Worm (Caenorhabditis elegans): Measurements from ENCODE around the gene T23G4.2.

- no peak for TF ChIP-seq unc-62 (GFP tag; optimal IDR thresholded peaks at IDR 0.05)
- TF ChIP-seq ceh-9 (tag; optimal IDR thresholded peaks at IDR 0.05) = no peak
- TF ChIP-seq nhr-237 (tag; optimal IDR thresholded peaks at IDR 0.05) = no peak
- no peak for TF ChIP-seq zag-1 (tag; optimal IDR thresholded peaks at IDR 0.05)
- no peak for TF ChIP-seq unc-39 (tag; optimal IDR thresholded peaks at IDR 0.05)
- TF ChIP-seq lin-15B (tag; optimal IDR thresholded peaks at IDR 0.05) = no peak
- no peak for TF ChIP-seq eor-1 (tag; optimal IDR thresholded peaks at IDR 0.05)
- no peak for TF ChIP-seq ztf-11 (tag; optimal IDR thresholded peaks at IDR 0.05)
- no peak for TF ChIP-seq snpc-4 (tag; optimal IDR thresholded peaks at IDR 0.05)
- no peak for TF ChIP-seq ceh-82 (tag; optimal IDR thresholded peaks at IDR 0.05)
- TF ChIP-seq ama-1 (optimal IDR thresholded peaks at IDR 0.05) = no peak
These were observed 9.9 kb downstream of the T23G4.2 start for ce11 chrIV:13679495-13679894.

All from whole organism, L3 larva.